Worm (Caenorhabditis elegans) whole organism, L3 larva: Measurements from ENCODE around the gene frpr-3.

Experiments used
- R02D3.7 ChIP-seq: fragments of 150-350 bp; optimal IDR thresholded peaks from 2 replicates; lab custom pipeline; 2014; ENCODE audit warnings: missing biosample characterization, missing genetic modification characterization
- aly-2 ChIP-seq: fragments of 150-350 bp; optimal IDR thresholded peaks from 2 replicates; lab custom pipeline; 2014; ENCODE audit warnings: missing biosample characterization, missing genetic modification characterization
- ceh-16 ChIP-seq: sonication (generic microtip); optimal IDR thresholded peaks from 2 replicates; lab custom pipeline; 2017; ENCODE audit warnings: missing biosample characterization, missing genetic modification characterization
- ceh-28 ChIP-seq: fragments of 150-350 bp; optimal IDR thresholded peaks from 2 replicates; lab custom pipeline; 2014; ENCODE audit warnings: missing biosample characterization, missing genetic modification reagents, missing genetic modification characterization
- ceh-82 ChIP-seq: fragments of 150-350 bp; optimal IDR thresholded peaks from 2 replicates; lab custom pipeline; 2014; ENCODE audit warnings: missing biosample characterization, missing genetic modification characterization
- ceh-9 ChIP-seq: sonication (generic microtip); optimal IDR thresholded peaks from 2 replicates; lab custom pipeline; 2018; ENCODE audit warnings: missing biosample characterization, missing genetic modification characterization
- egl-27 ChIP-seq: sonication (generic microtip); optimal IDR thresholded peaks from 4 replicates; lab custom pipeline; 2017; ENCODE audit warnings: missing biosample characterization, missing genetic modification reagents, missing genetic modification characterization
- egl-5 ChIP-seq: fragments of 150-350 bp; optimal IDR thresholded peaks from 2 replicates; lab custom pipeline; 2017; ENCODE audit warnings: missing biosample characterization, missing genetic modification reagents, missing genetic modification characterization, inconsistent platforms
- elt-1 ChIP-seq: fragments of 150-350 bp; optimal IDR thresholded peaks from 2 replicates; lab custom pipeline; 2014; ENCODE audit warnings: missing biosample characterization, missing genetic modification characterization
- elt-2 ChIP-seq: sonication (generic microtip); optimal IDR thresholded peaks from 2 replicates; lab custom pipeline; 2016; ENCODE audit warnings: missing genetic modification reagents, mild to moderate bottlenecking, missing genetic modification characterization, missing compliant biosample characterization
- elt-3 ChIP-seq, 3 experiments: fragments of 150-350 bp in 1 of 3; sonication (generic microtip) in 2 of 3; optimal IDR thresholded peaks; 2 replicates in 2 of 3; 4 replicates in 1 of 3; lab custom pipeline; 2014 to 2017; ENCODE audit warnings: missing biosample characterization in 3 of 3, missing genetic modification characterization in 3 of 3
- eor-1 ChIP-seq, 2 experiments: fragments of 150-350 bp; optimal IDR thresholded peaks; 2 replicates each; lab custom pipeline; 2014 to 2018; ENCODE audit warnings: missing biosample characterization in 2 of 2, missing genetic modification characterization in 2 of 2
- fkh-10 ChIP-seq: sonication (generic microtip); optimal IDR thresholded peaks from 2 replicates; lab custom pipeline; 2017; ENCODE audit warnings: missing biosample characterization, missing genetic modification reagents, missing genetic modification characterization
- hmg-11 ChIP-seq: sonication (generic microtip); optimal IDR thresholded peaks from 2 replicates; lab custom pipeline; 2016; ENCODE audit warnings: missing genetic modification characterization, missing compliant biosample characterization
- lin-15B ChIP-seq: fragments of 150-350 bp; optimal IDR thresholded peaks from 2 replicates; lab custom pipeline; 2014; ENCODE audit warnings: missing biosample characterization, missing genetic modification characterization
- lin-39 ChIP-seq: fragments of 150-350 bp; optimal IDR thresholded peaks from 2 replicates; lab custom pipeline; 2018; ENCODE audit warnings: missing biosample characterization, missing genetic modification reagents, missing genetic modification characterization
- lsy-12 ChIP-seq: sonication (generic microtip); optimal IDR thresholded peaks from 2 replicates; lab custom pipeline; 2016; ENCODE audit warnings: mild to moderate bottlenecking, missing genetic modification characterization, missing compliant biosample characterization
- mdl-1 ChIP-seq: fragments of 150-350 bp; optimal IDR thresholded peaks from 2 replicates; lab custom pipeline; 2014; ENCODE audit warnings: missing biosample characterization, missing genetic modification characterization
- mml-1 ChIP-seq: fragments of 150-350 bp; sonication (generic microtip); optimal IDR thresholded peaks from 3 replicates; lab custom pipeline; 2014; ENCODE audit warnings: missing biosample characterization, missing genetic modification characterization
- nfya-1 ChIP-seq: sonication (generic microtip); optimal IDR thresholded peaks from 2 replicates; lab custom pipeline; 2017; ENCODE audit warnings: missing genetic modification characterization, mild to moderate bottlenecking, missing compliant biosample characterization, antibody characterized with exemption, moderate library complexity; ENCODE audit not compliant: insufficient read depth
- nhr-11 ChIP-seq: fragments of 150-350 bp; optimal IDR thresholded peaks from 2 replicates; lab custom pipeline; 2014; ENCODE audit warnings: missing biosample characterization, missing genetic modification characterization
- nhr-23 ChIP-seq: fragments of 150-350 bp; optimal IDR thresholded peaks from 2 replicates; lab custom pipeline; 2014; ENCODE audit warnings: missing biosample characterization, missing genetic modification reagents, missing genetic modification characterization
- nhr-237 ChIP-seq: fragments of 150-350 bp; optimal IDR thresholded peaks from 2 replicates; lab custom pipeline; 2014; ENCODE audit warnings: missing biosample characterization, missing genetic modification characterization
- nhr-43 ChIP-seq: sonication (generic microtip); optimal IDR thresholded peaks from 2 replicates; lab custom pipeline; 2016; ENCODE audit warnings: mild to moderate bottlenecking, missing genetic modification characterization, missing compliant biosample characterization; ENCODE audit not compliant: poor library complexity, severe bottlenecking
- nhr-67 ChIP-seq: fragments of 150-350 bp; optimal IDR thresholded peaks from 2 replicates; lab custom pipeline; 2014; ENCODE audit warnings: missing biosample characterization, missing genetic modification characterization
- nhr-76 ChIP-seq: fragments of 150-350 bp; sonication (generic microtip); optimal IDR thresholded peaks from 5 replicates; lab custom pipeline; 2014; ENCODE audit warnings: missing biosample characterization, missing genetic modification characterization
- nhr-77 ChIP-seq: fragments of 150-350 bp; optimal IDR thresholded peaks from 2 replicates; lab custom pipeline; 2014; ENCODE audit warnings: missing biosample characterization, missing genetic modification characterization
- pha-4 ChIP-seq: fragments of 150-350 bp; optimal IDR thresholded peaks from 2 replicates; lab custom pipeline; 2014; ENCODE audit warnings: missing biosample characterization, missing genetic modification reagents, missing genetic modification characterization
- pqm-1 ChIP-seq: fragments of 150-350 bp; optimal IDR thresholded peaks from 2 replicates; lab custom pipeline; 2017; ENCODE audit warnings: missing biosample characterization, missing genetic modification characterization, inconsistent platforms
- sea-2 ChIP-seq: fragments of 150-350 bp; sonication (generic microtip); optimal IDR thresholded peaks from 4 replicates; lab custom pipeline; 2014; ENCODE audit warnings: missing biosample characterization, missing genetic modification reagents, missing genetic modification characterization
- snpc-4 ChIP-seq: fragments of 150-350 bp; optimal IDR thresholded peaks from 2 replicates; lab custom pipeline; 2014; ENCODE audit warnings: missing biosample characterization, missing genetic modification characterization
- tbx-2 ChIP-seq: sonication (generic microtip); optimal IDR thresholded peaks from 2 replicates; lab custom pipeline; 2016; ENCODE audit warnings: mild to moderate bottlenecking, missing genetic modification characterization, missing compliant biosample characterization
- unc-39 ChIP-seq: sonication (generic microtip); optimal IDR thresholded peaks from 4 replicates; lab custom pipeline; 2017; ENCODE audit warnings: missing biosample characterization, missing genetic modification characterization
- unc-62 ChIP-seq: fragments of 150-350 bp; sonication (generic microtip); optimal IDR thresholded peaks from 4 replicates; lab custom pipeline; 2014; ENCODE audit warnings: missing biosample characterization, missing genetic modification reagents, missing genetic modification characterization
- ztf-11 ChIP-seq: fragments of 150-350 bp; optimal IDR thresholded peaks from 2 replicates; lab custom pipeline; 2014; ENCODE audit warnings: missing biosample characterization, missing genetic modification characterization

The frpr-3 gene

DNA sequence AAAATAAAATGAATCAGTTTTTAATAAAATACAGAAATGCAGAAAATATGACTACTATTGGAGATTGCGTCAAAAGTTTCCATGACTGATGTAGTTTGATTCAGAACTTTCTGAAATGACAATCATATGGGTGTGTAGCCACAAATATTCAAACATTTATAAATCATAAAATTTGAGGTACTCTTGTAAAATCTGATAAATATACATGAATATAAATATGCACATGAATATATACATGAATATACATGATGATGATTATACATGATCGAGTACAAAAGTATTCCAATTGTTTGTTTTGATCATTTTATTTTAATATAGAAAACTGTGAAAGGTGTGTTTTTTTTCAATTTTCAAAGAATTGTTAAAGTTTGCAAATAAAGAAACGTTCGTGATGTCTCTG, 16.5 kb upstream of the frpr-3 start, which contains the start of gene T05B11.4:
TSS of gene T05B11.4 (minus strand) at position 101 of the 400 bp plus-strand sequence.
- no peak for TF ChIP-seq fkh-10 (GFP tag; lab: Kevin White, UChicago)
- TF ChIP-seq ceh-9 (tag; lab: Kevin White, UChicago): no peak
- TF ChIP-seq sea-2 (GFP tag; lab: Kevin White, UChicago): no peak
- TF ChIP-seq lsy-12 (tag; lab: Kevin White, UChicago): no peak
- no peak for TF ChIP-seq mml-1 (tag; lab: Kevin White, UChicago)
- no peak for TF ChIP-seq snpc-4 (tag; lab: Kevin White, UChicago)
- TF ChIP-seq lin-39: no peak

DNA sequence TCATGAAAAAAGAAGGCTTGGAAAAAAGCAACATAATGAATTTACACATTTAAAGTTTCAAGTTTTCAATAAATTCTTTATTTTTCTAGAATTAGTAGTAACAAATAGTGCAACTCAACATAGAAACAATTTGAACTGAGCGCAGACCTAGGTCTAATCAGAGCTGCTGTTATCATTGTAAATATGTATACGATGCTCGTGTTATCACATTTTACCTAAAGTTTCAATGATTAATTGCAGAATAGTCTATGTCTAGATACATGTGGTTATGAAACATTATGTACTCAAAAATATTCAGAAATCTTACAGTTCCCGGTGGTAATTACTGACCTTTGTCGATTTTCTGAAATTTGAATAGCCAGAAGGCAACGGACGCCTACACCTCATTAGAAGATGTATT, 15.1 kb upstream of the frpr-3 start:
- TF ChIP-seq nhr-23: no peak
- TF ChIP-seq egl-27 (tag; lab: Kevin White, UChicago): no peak
- no peak for TF ChIP-seq fkh-10 (GFP tag; lab: Kevin White, UChicago)
- no peak for TF ChIP-seq ceh-16 (tag; lab: Kevin White, UChicago)
- no peak for TF ChIP-seq mml-1 (tag; lab: Kevin White, UChicago)
- TF ChIP-seq elt-2: peak; percentile 43
- no peak for TF ChIP-seq nhr-11 (tag; lab: Kevin White, UChicago)
- TF ChIP-seq elt-1 (tag; lab: Kevin White, UChicago): no peak
- TF ChIP-seq aly-2 (tag; lab: Kevin White, UChicago): no peak
- no peak for TF ChIP-seq nhr-43 (tag; lab: Kevin White, UChicago)
- no peak for TF ChIP-seq ceh-28 (tag; lab: Kevin White, UChicago)
- TF ChIP-seq pqm-1 (tag; lab: Kevin White, UChicago): peak; percentile 31
- TF ChIP-seq pha-4: no peak

ce11 chrV:7759270-7759669, 11.8 kb upstream of the frpr-3 start:
- TF ChIP-seq elt-1 (tag; lab: Kevin White, UChicago) (peak; percentile 30), hmg-11 (tag; lab: Kevin White, UChicago) (peak; percentile 42), fkh-10 (GFP tag; lab: Kevin White, UChicago) (peak; percentile 38), R02D3.7 (tag; lab: Kevin White, UChicago) (no peak), ceh-82 (tag; lab: Kevin White, UChicago) (no peak), nhr-77 (tag; lab: Kevin White, UChicago) (no peak), nfya-1 (tag; lab: Kevin White, UChicago) (peak; percentile 57), nhr-23 (peak; percentile 31), lin-15B (tag; lab: Kevin White, UChicago) (peak; percentile 23), lin-39 (peak; percentile 46), pha-4 (peak; percentile 61), mdl-1 (tag; lab: Kevin White, UChicago) (peak; percentile 73), egl-5 (peak; percentile 79), snpc-4 (tag; lab: Kevin White, UChicago) (peak; percentile 46), nhr-237 (tag; lab: Kevin White, UChicago) (no peak), unc-62 (GFP tag; lab: Kevin White, UChicago) (peak; percentile 67), elt-3 (tag; optimal IDR thresholded peaks at IDR 0.05; lab: Kevin White, UChicago) (no peak)

ce11 chrV:7760174-7760573, 10.9 kb upstream of the frpr-3 start, which contains the start of gene hint-3:
Gene hint-3, plus strand, starts transcription at chrV:7760474.
- TF ChIP-seq nfya-1 (tag; lab: Kevin White, UChicago) (no peak), nhr-76 (tag; lab: Kevin White, UChicago) (no peak), unc-39 (tag; lab: Kevin White, UChicago) (no peak), elt-2 (peak; percentile 36)
- TF ChIP-seq, all 47 proteins: peak for 1

DNA sequence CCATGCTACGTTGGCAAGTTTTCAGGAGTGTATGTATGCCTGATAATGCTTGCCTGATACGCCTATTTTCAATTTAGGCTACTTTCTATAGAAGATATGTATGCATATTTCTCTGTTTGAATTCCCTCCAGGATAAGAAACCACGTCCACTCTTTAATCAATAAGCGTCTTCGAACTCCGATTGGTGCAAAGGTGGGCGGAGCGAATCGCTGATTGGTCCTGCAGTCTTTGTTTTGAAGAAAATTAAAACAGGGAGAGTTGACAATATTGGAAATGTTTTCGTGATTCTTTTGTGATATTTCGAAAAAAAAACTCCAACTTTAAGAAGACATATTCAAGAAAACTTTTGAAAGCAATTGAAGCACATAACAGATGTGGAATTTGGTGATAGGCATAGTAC, 9.2 kb upstream of the frpr-3 start:
- no peak for TF ChIP-seq nhr-67 (tag; lab: Kevin White, UChicago)
- no peak for TF ChIP-seq tbx-2
- no peak for TF ChIP-seq ztf-11 (tag; lab: Kevin White, UChicago)
- TF ChIP-seq nfya-1 (tag; lab: Kevin White, UChicago): peak; percentile 83
- TF ChIP-seq hmg-11 (tag; lab: Kevin White, UChicago): no peak
- TF ChIP-seq eor-1 (tag; optimal IDR thresholded peaks at IDR 0.05; lab: Kevin White, UChicago): no peak
- no peak for TF ChIP-seq nhr-76 (tag; lab: Kevin White, UChicago)
